Fruit fly (Drosophila melanogaster): ENCODE data around the gene CG43121.

dm6 chr3L:14624425-14625309 lies 47.6 kb downstream of the CG43121 start:
- TF ChIP-seq Vsx2 (GFP tag; optimal IDR thresholded peaks at IDR 0.05; ENCODE audit: partially characterized antibody) (peak; percentile 56), tai (GFP tag; optimal IDR thresholded peaks at IDR 0.05) (no peak), OdsH (GFP tag; optimal IDR thresholded peaks at IDR 0.05) (no peak)
